Worm (Caenorhabditis elegans): ENCODE measurements around the gene clc-18.
A peak's percentile ranks its signal among the peaks of the same experiment; 100 is the strongest.

The clc-18 gene

ce11 chrV:4131471-4131939 is 21.7 kb upstream of the clc-18 start, which contains the start of gene nhr-57:
TSS of gene nhr-57 (plus strand) at chrV:4131889.
- TF ChIP-seq pax-3 (tag; optimal IDR thresholded peaks at IDR 0.05) (peak; percentile 45), ceh-63 (GFP tag; optimal IDR thresholded peaks at IDR 0.05) (no peak), fkh-10 (GFP tag; optimal IDR thresholded peaks at IDR 0.05) (no peak), ztf-4 (tag; optimal IDR thresholded peaks at IDR 0.05) (peak; percentile 20), nhr-237 (tag; optimal IDR thresholded peaks at IDR 0.05) (peak; percentile 7), pag-3 (tag; optimal IDR thresholded peaks at IDR 0.05; ENCODE audit: borderline replicate concordance, insufficient read depth) (no peak), ztf-11 (tag; optimal IDR thresholded peaks at IDR 0.05) (no peak), unc-86 (tag; optimal IDR thresholded peaks at IDR 0.05) (no peak), nhr-20 (tag; optimal IDR thresholded peaks at IDR 0.05) (peak; percentile 92), ceh-8 (GFP tag; optimal IDR thresholded peaks at IDR 0.05) (no peak), ets-5 (GFP tag; IDR thresholded peaks at IDR 0.05) (no peak), efl-3 (GFP tag; optimal IDR thresholded peaks at IDR 0.05) (no peak), irx-1 (tag; optimal IDR thresholded peaks at IDR 0.05) (peak; percentile 57), snpc-4 (tag; optimal IDR thresholded peaks at IDR 0.05) (no peak), nhr-47 (tag; optimal IDR thresholded peaks at IDR 0.05) (peak; percentile 64), lir-3 (tag; optimal IDR thresholded peaks at IDR 0.05; ENCODE audit: poor library complexity) (peak; percentile 53), C04F5.9 (tag; optimal IDR thresholded peaks at IDR 0.05) (peak; percentile 21), zag-1 (tag; optimal IDR thresholded peaks at IDR 0.05) (no peak), lsy-2 (tag; optimal IDR thresholded peaks at IDR 0.05) (no peak), lin-39 (tag; optimal IDR thresholded peaks at IDR 0.05) (no peak), hlh-4 (tag; optimal IDR thresholded peaks at IDR 0.05) (no peak), rnt-1 (tag; optimal IDR thresholded peaks at IDR 0.05) (no peak), mdl-1 (tag; optimal IDR thresholded peaks at IDR 0.05) (peak in 1 of 2 experiments; percentile 77), lin-14 (GFP tag; optimal IDR thresholded peaks at IDR 0.05) (peak; percentile 91), unc-30 (tag; optimal IDR thresholded peaks at IDR 0.05) (no peak), nhr-84 (tag; optimal IDR thresholded peaks at IDR 0.05) (no peak), fos-1 (tag; optimal IDR thresholded peaks at IDR 0.05) (peak; percentile 64), nhr-28 (tag; optimal IDR thresholded peaks at IDR 0.05) (no peak), nhr-85 (tag) (peak; percentile 95), efl-1 (optimal IDR thresholded peaks at IDR 0.05) (peak; percentile 50 to 54), efl-1 (GFP tag; optimal IDR thresholded peaks at IDR 0.05 in 1 of 2) (peak in 1 of 2 experiments; percentile 92), egl-27 (tag; optimal IDR thresholded peaks at IDR 0.05) (peak in 1 of 2 experiments; percentile 7), hlh-17 (GFP tag; optimal IDR thresholded peaks at IDR 0.05; ENCODE audit: borderline replicate concordance) (no peak), ceh-88 (GFP tag; IDR thresholded peaks at IDR 0.05) (0 out of 2 replicates have a peak, but pooled peaks have one; percentile 24), grh-1 (GFP tag; IDR thresholded peaks at IDR 0.05) (peak; percentile 57), elt-2 (tag; optimal IDR thresholded peaks at IDR 0.05) (peak; percentile 43), dpl-1 (GFP tag; optimal IDR thresholded peaks at IDR 0.05) (peak in 2 of 3 experiments; percentile 16 to 44), tbx-2 (tag; optimal IDR thresholded peaks at IDR 0.05) (peak; percentile 74), nhr-90 (tag; optimal IDR thresholded peaks at IDR 0.05; ENCODE audit: poor library complexity) (peak; percentile 79), ceh-90 (tag; optimal IDR thresholded peaks at IDR 0.05) (no peak), F16B12.6 (tag; optimal IDR thresholded peaks at IDR 0.05) (no peak), sox-4 (tag; optimal IDR thresholded peaks at IDR 0.05) (no peak), C34B4.2 (tag; optimal IDR thresholded peaks at IDR 0.05) (no peak), mef-2 (tag; optimal IDR thresholded peaks at IDR 0.05) (no peak), Y116A8C.19 (tag; optimal IDR thresholded peaks at IDR 0.05; ENCODE audit: borderline replicate concordance) (no peak), mab-9 (GFP tag; IDR thresholded peaks at IDR 0.05) (no peak), lin-35 (GFP tag; optimal IDR thresholded peaks at IDR 0.05) (peak; percentile 29 to 66), unc-130 (tag; optimal IDR thresholded peaks at IDR 0.05) (peak; percentile 20), nhr-19 (GFP tag; conservative IDR thresholded peaks at IDR 0.05) (peak; percentile 79), dsc-1 (tag; optimal IDR thresholded peaks at IDR 0.05) (no peak), nhr-71 (tag; optimal IDR thresholded peaks at IDR 0.05) (peak; percentile 84), lin-15B (tag; optimal IDR thresholded peaks at IDR 0.05) (no peak)
